Fruit fly (Drosophila melanogaster) whole organism, embryonic: ENCODE results near the gene CG12581.

Source experiments
- CG14441 ChIP-seq: fragments of 200-800 bp; sonication (Bioruptor generic); IDR thresholded peaks from 2 replicates; pipeline ENCODE4 v1.3.6; 2022; ENCODE audit warnings: missing biosample characterization, missing genetic modification characterization
- CG2199 ChIP-seq: fragments of 200-800 bp; sonication (Bioruptor generic); IDR thresholded peaks from 3 replicates; pipeline ENCODE4 v1.3.6; 2022; ENCODE audit warnings: missing biosample characterization, missing genetic modification characterization
- CG3995 ChIP-seq: fragments of 200-800 bp; sonication (Bioruptor generic); optimal IDR thresholded peaks from 3 replicates; lab custom pipeline; 2016; ENCODE audit warnings: missing biosample characterization, missing genetic modification characterization
- CG4707 ChIP-seq: fragments of 200-800 bp; sonication (Bioruptor generic); optimal IDR thresholded peaks from 2 replicates; lab custom pipeline; 2018; ENCODE audit warnings: missing biosample characterization, mild to moderate bottlenecking, missing genetic modification characterization, moderate library complexity
- CG5245 ChIP-seq: fragments of 200-800 bp; sonication (Bioruptor generic); optimal IDR thresholded peaks from 3 replicates; lab custom pipeline; 2016; ENCODE audit warnings: missing biosample characterization, missing genetic modification characterization
- MBD-R2 ChIP-seq: fragments of 200-800 bp; sonication (Bioruptor generic); IDR thresholded peaks from 2 replicates; pipeline ENCODE4 v1.3.6; 2022; ENCODE audit warnings: missing biosample characterization, missing genetic modification characterization
- Mrtf ChIP-seq: fragments of 200-800 bp; sonication (Bioruptor generic); IDR thresholded peaks from 3 replicates; pipeline ENCODE4 v1.3.6; 2022; ENCODE audit warnings: missing biosample characterization, missing genetic modification characterization
- Optix ChIP-seq: fragments of 200-800 bp; sonication (Bioruptor generic); IDR thresholded peaks from 3 replicates; pipeline ENCODE4 v1.3.6; 2022; ENCODE audit warnings: missing biosample characterization, missing genetic modification characterization
- da ChIP-seq: fragments of 200-800 bp; sonication (Bioruptor generic); optimal IDR thresholded peaks from 2 replicates; lab custom pipeline; 2016; ENCODE audit warnings: missing biosample characterization, missing genetic modification characterization
- sob ChIP-seq: fragments of 200-800 bp; sonication (Bioruptor generic); IDR thresholded peaks from 2 replicates; pipeline ENCODE4 v1.3.6; 2022; ENCODE audit warnings: missing biosample characterization, missing genetic modification characterization
- vfl ChIP-seq: fragments of 200-800 bp; sonication (Bioruptor generic); optimal IDR thresholded peaks from 2 replicates; lab custom pipeline; 2016; ENCODE audit warnings: missing biosample characterization, missing genetic modification characterization

DNA sequence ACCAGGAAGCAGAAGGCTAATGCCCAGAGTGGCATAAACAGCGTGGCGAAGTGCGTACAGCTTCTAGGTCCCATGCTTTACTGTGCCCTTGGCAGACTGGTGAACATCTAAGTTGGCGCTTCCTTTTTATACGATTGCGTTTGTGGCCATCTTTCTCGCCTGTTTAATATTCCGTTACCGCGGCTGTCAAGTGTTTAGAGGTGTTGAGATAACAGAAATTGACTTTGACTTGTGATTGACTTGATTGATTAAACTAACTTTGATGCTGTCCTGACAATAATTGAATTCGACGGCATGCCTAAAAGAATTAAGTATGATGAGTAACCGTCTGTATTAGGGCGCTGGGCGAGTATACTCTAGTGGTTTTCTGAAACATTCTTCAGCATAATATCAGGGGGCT lies 15.7 kb downstream of the CG12581 start, which contains the start of gene Dsk:
- TF ChIP-seq CG3995 (GFP tag; lab: Kevin White, UChicago) = no peak
- no peak for TF ChIP-seq MBD-R2
- TF ChIP-seq da (GFP tag; lab: Kevin White, UChicago) = no peak
- no peak for TF ChIP-seq Mrtf (GFP tag; lab: Robert Waterston, UW)
- no peak for TF ChIP-seq CG14441 (GFP tag; lab: Robert Waterston, UW)
- TF ChIP-seq CG4707 (GFP tag; lab: Kevin White, UChicago) = no peak
- TF ChIP-seq CG5245 (GFP tag; lab: Kevin White, UChicago) = no peak
- no peak for TF ChIP-seq sob (GFP tag; lab: Robert Waterston, UW)
- no peak for TF ChIP-seq CG2199 (GFP tag; lab: Robert Waterston, UW)
- no peak for TF ChIP-seq vfl
- no peak for TF ChIP-seq Optix
